Fruit fly (Drosophila melanogaster): ENCODE data around the gene Lip1.
A peak's percentile ranks its signal among the peaks of the same experiment; 100 is the strongest.

Lip1 gene

dm6 chr2L:10688764-10689163 lies 12.6 kb downstream of the Lip1 start:
- TF ChIP-seq CG9139 (GFP tag; optimal IDR thresholded peaks at IDR 0.05) (no peak), CG7368 (GFP tag; optimal IDR thresholded peaks at IDR 0.05) (no peak), vri (GFP tag; optimal IDR thresholded peaks at IDR 0.05) (no peak), CG3032 (tag; optimal IDR thresholded peaks at IDR 0.05) (no peak), Met (GFP tag; optimal IDR thresholded peaks at IDR 0.05) (no peak), Sox14 (GFP tag; optimal IDR thresholded peaks at IDR 0.05) (no peak), fkh (GFP tag; optimal IDR thresholded peaks at IDR 0.05) (no peak), fd85E (GFP tag; optimal IDR thresholded peaks at IDR 0.05) (no peak)

dm6 chr2L:10687794-10688185 lies 13.6 kb downstream of the Lip1 start:
- no peak for TF ChIP-seq fd85E (GFP tag; optimal IDR thresholded peaks at IDR 0.05)
- no peak for TF ChIP-seq acj6 (GFP tag; optimal IDR thresholded peaks at IDR 0.05)
- no peak for TF ChIP-seq CG8319 (GFP tag; optimal IDR thresholded peaks at IDR 0.05)
- TF ChIP-seq Eip78C (GFP tag): no peak
- TF ChIP-seq salr (GFP tag; optimal IDR thresholded peaks at IDR 0.05): no peak
- TF ChIP-seq CG9139 (GFP tag; optimal IDR thresholded peaks at IDR 0.05): no peak
- no peak for TF ChIP-seq CG6276 (GFP tag; optimal IDR thresholded peaks at IDR 0.05)
- no peak for TF ChIP-seq CG6163 (GFP tag; IDR thresholded peaks at IDR 0.05)
- no peak for TF ChIP-seq Hr4 (GFP tag; optimal IDR thresholded peaks at IDR 0.05)
- TF ChIP-seq net (GFP tag; optimal IDR thresholded peaks at IDR 0.05): no peak
- no peak for TF ChIP-seq CG8632 (GFP tag; optimal IDR thresholded peaks at IDR 0.05)
- no peak for TF ChIP-seq CG11294 (GFP tag; IDR thresholded peaks at IDR 0.05)
- TF ChIP-seq pdm3 (GFP tag; optimal IDR thresholded peaks at IDR 0.05): no peak
- no peak for TF ChIP-seq Ets96B (tag; optimal IDR thresholded peaks at IDR 0.05)
- no peak for TF ChIP-seq CG1621 (tag; optimal IDR thresholded peaks at IDR 0.05)
- TF ChIP-seq svp (GFP tag): no peak
- no peak for TF ChIP-seq CG31627 (GFP tag; optimal IDR thresholded peaks at IDR 0.05)
- TF ChIP-seq CG3032 (tag; optimal IDR thresholded peaks at IDR 0.05): no peak
- TF ChIP-seq dsx (GFP tag; optimal IDR thresholded peaks at IDR 0.05; ENCODE audit: poor library complexity, severe bottlenecking): no peak

- peak; percentile 10 for TF ChIP-seq Eip78C (GFP tag)
- no peak for TF ChIP-seq CG16779 (tag; optimal IDR thresholded peaks at IDR 0.05)
- TF ChIP-seq CG1621 (tag; optimal IDR thresholded peaks at IDR 0.05): peak; percentile 33
- TF ChIP-seq Sox14 (GFP tag; optimal IDR thresholded peaks at IDR 0.05): no peak
- no peak for TF ChIP-seq CG11294 (GFP tag; IDR thresholded peaks at IDR 0.05)
- no peak for TF ChIP-seq CG8632 (GFP tag; optimal IDR thresholded peaks at IDR 0.05)
- no peak for TF ChIP-seq esn (GFP tag; optimal IDR thresholded peaks at IDR 0.05)
- TF ChIP-seq Sox102F (GFP tag; optimal IDR thresholded peaks at IDR 0.05): no peak
- no peak for TF ChIP-seq CG15336 (GFP tag; IDR thresholded peaks at IDR 0.05)
These were observed 14.1 kb downstream of the Lip1 start, which contains the start of gene CG7296 for dm6 chr2L:10687009-10687793. Gene CG7296, minus strand, starts transcription at chr2L:10687066.

- TF ChIP-seq Sox102F (GFP tag; optimal IDR thresholded peaks at IDR 0.05) (no peak), vri (GFP tag; optimal IDR thresholded peaks at IDR 0.05) (no peak), CG11762 (GFP tag; optimal IDR thresholded peaks at IDR 0.05; ENCODE audit: insufficient read depth) (no peak), CG6792 (GFP tag; optimal IDR thresholded peaks at IDR 0.05) (no peak), Eip93F (GFP tag; optimal IDR thresholded peaks at IDR 0.05) (no peak), Ets21C (GFP tag; optimal IDR thresholded peaks at IDR 0.05) (no peak), eg (GFP tag; IDR thresholded peaks at IDR 0.05) (no peak), net (GFP tag; optimal IDR thresholded peaks at IDR 0.05) (no peak), CG32006 (GFP tag; optimal IDR thresholded peaks at IDR 0.05) (no peak), CG15336 (GFP tag; IDR thresholded peaks at IDR 0.05) (no peak), Hr38 (GFP tag; optimal IDR thresholded peaks at IDR 0.05) (no peak), esn (GFP tag; optimal IDR thresholded peaks at IDR 0.05) (no peak), Eip75B (GFP tag; optimal IDR thresholded peaks at IDR 0.05) (no peak)
These were observed 15.7 kb downstream of the Lip1 start for dm6 chr2L:10685666-10686065.
